Worm (Caenorhabditis elegans) whole organism, late embryonic: Measurements from ENCODE around the gene C18A3.3.

Experiments
- C08G9.2 ChIP-seq: sonication (generic microtip); optimal IDR thresholded peaks from 2 replicates; lab custom pipeline; 2016; ENCODE audit warnings: mild to moderate bottlenecking, missing genetic modification characterization, moderate library complexity, missing compliant biosample characterization
- ceh-24 ChIP-seq: sonication (generic microtip); optimal IDR thresholded peaks from 2 replicates; lab custom pipeline; 2016; ENCODE audit warnings: mild to moderate bottlenecking, missing genetic modification characterization, missing compliant biosample characterization
- ets-4 ChIP-seq: sonication (generic microtip); optimal IDR thresholded peaks from 2 replicates; lab custom pipeline; 2016; ENCODE audit warnings: missing genetic modification characterization, missing compliant biosample characterization
- fax-1 ChIP-seq: sonication (generic microtip); optimal IDR thresholded peaks from 2 replicates; lab custom pipeline; 2016; ENCODE audit warnings: missing genotype, missing genetic modification characterization, missing compliant biosample characterization
- odd-2 ChIP-seq: sonication (generic microtip); optimal IDR thresholded peaks from 2 replicates; lab custom pipeline; 2017; ENCODE audit warnings: antibody characterized with exemption, mild to moderate bottlenecking, missing genetic modification characterization, missing compliant biosample characterization
- pat-9 ChIP-seq: fragments of 200-800 bp; sonication (Bioruptor generic); optimal IDR thresholded peaks from 2 replicates; lab custom pipeline; 2018; ENCODE audit warnings: mild to moderate bottlenecking, missing genetic modification characterization, moderate library complexity, missing compliant biosample characterization
- pha-4 ChIP-seq: fragments of 150-350 bp; optimal IDR thresholded peaks from 2 replicates; lab custom pipeline; 2018; ENCODE audit warnings: missing biosample characterization, missing genetic modification reagents, missing genetic modification characterization
- pqm-1 ChIP-seq: sonication (generic microtip); optimal IDR thresholded peaks from 2 replicates; lab custom pipeline; 2016; ENCODE audit warnings: missing genetic modification characterization, missing compliant biosample characterization
- pros-1 ChIP-seq: fragments of 150-350 bp; optimal IDR thresholded peaks from 2 replicates; lab custom pipeline; 2014; ENCODE audit warnings: missing biosample characterization, missing genetic modification reagents, missing genetic modification characterization

ce11 chrII:5694798-5695197 lies 21.3 kb upstream of the C18A3.3 start, which contains the start of gene C25H3.14:
- no peak for TF ChIP-seq ceh-24
- no peak for TF ChIP-seq pat-9
- no peak for TF ChIP-seq C08G9.2 (tag; lab: Kevin White, UChicago)
- TF ChIP-seq pros-1 = no peak
- no peak for TF ChIP-seq fax-1 (tag; lab: Kevin White, UChicago)
- TF ChIP-seq pqm-1 (tag; lab: Kevin White, UChicago) = no peak
- TF ChIP-seq ets-4 (tag; lab: Kevin White, UChicago) = no peak
- TF ChIP-seq pha-4 (tag; lab: Kevin White, UChicago) = no peak
- no peak for TF ChIP-seq odd-2 (tag; lab: Kevin White, UChicago)
